Worm (Caenorhabditis elegans) whole organism, L4 larva: ENCODE results near the gene F34D10.4.

Experiments
- D1046.2 ChIP-seq: fragments of 200-800 bp; sonication (Bioruptor generic); IDR thresholded peaks from 2 replicates; pipeline ENCODE4 v1.3.6; 2022; ENCODE audit warnings: missing genetic modification characterization, missing compliant biosample characterization
- F37D6.2 ChIP-seq: sonication (generic microtip); optimal IDR thresholded peaks from 2 replicates; lab custom pipeline; 2016; ENCODE audit warnings: mild to moderate bottlenecking, missing genetic modification characterization, missing compliant biosample characterization
- F49E8.2 ChIP-seq: sonication (generic microtip); optimal IDR thresholded peaks from 2 replicates; lab custom pipeline; 2016; ENCODE audit warnings: missing compliant biosample characterization, mild to moderate bottlenecking, missing genetic modification characterization, borderline replicate concordance
- R02D3.7 ChIP-seq: fragments of 150-350 bp; sonication (generic microtip); optimal IDR thresholded peaks from 3 replicates; lab custom pipeline; 2014; ENCODE audit warnings: missing biosample characterization, missing genetic modification characterization
- Y105C5A.15 ChIP-seq: fragments of 200-800 bp; sonication (Bioruptor generic); IDR thresholded peaks from 2 replicates; pipeline ENCODE4 v1.3.6; 2022; ENCODE audit warnings: missing genetic modification characterization, missing compliant biosample characterization
- Y5F2A.4 ChIP-seq: fragments of 200-800 bp; sonication (Bioruptor generic); optimal IDR thresholded peaks from 2 replicates; lab custom pipeline; 2018; ENCODE audit warnings: mild to moderate bottlenecking, missing genetic modification characterization, missing compliant biosample characterization
- ZK337.2 ChIP-seq: fragments of 200-800 bp; sonication (Bioruptor generic); IDR thresholded peaks from 2 replicates; pipeline ENCODE4 v1.3.6; 2022; ENCODE audit warnings: missing genetic modification reagents, missing genetic modification characterization, missing compliant biosample characterization
- aha-1 ChIP-seq: fragments of 150-350 bp; peaks from one replicate; lab custom pipeline; 2014; ENCODE audit warnings: missing biosample characterization, missing genetic modification characterization
- arid-1 ChIP-seq: fragments of 200-800 bp; sonication (Bioruptor generic); conservative IDR thresholded peaks from 2 replicates; pipeline ENCODE4 v1.3.6; 2022; ENCODE audit warnings: missing genetic modification reagents, missing genetic modification characterization, missing compliant biosample characterization
- attf-4 ChIP-seq: sonication (generic microtip); optimal IDR thresholded peaks from 3 replicates; lab custom pipeline; 2017; ENCODE audit warnings: missing biosample characterization, missing genetic modification characterization
- ceh-62 ChIP-seq: sonication (generic microtip); optimal IDR thresholded peaks from 2 replicates; lab custom pipeline; 2017; ENCODE audit warnings: missing biosample characterization, missing genetic modification characterization
- ceh-82 ChIP-seq: sonication (generic microtip); optimal IDR thresholded peaks from 2 replicates; lab custom pipeline; 2017; ENCODE audit warnings: missing biosample characterization, missing genetic modification characterization
- ces-1 ChIP-seq: fragments of 150-350 bp; sonication (generic microtip); optimal IDR thresholded peaks from 4 replicates; lab custom pipeline; 2014; ENCODE audit warnings: missing biosample characterization, missing genetic modification reagents, missing genetic modification characterization
- cey-2 ChIP-seq: sonication (generic microtip); optimal IDR thresholded peaks from 3 replicates; lab custom pipeline; 2017; ENCODE audit warnings: missing genetic modification characterization, mild to moderate bottlenecking, missing compliant biosample characterization, antibody characterized with exemption, borderline replicate concordance; ENCODE audit not compliant: insufficient read depth
- daf-16 ChIP-seq, 3 experiments: sonication (generic microtip); optimal IDR thresholded peaks; 2 replicates each; lab custom pipeline; 2016 to 2017; ENCODE audit warnings: missing genetic modification characterization in 3 of 3, missing genetic modification reagents in 3 of 3, mild to moderate bottlenecking in 2 of 3, missing compliant biosample characterization in 2 of 3, missing biosample characterization in 1 of 3, moderate library complexity in 1 of 3
- dmd-6 ChIP-seq: fragments of 200-800 bp; sonication (Bioruptor generic); IDR thresholded peaks from 2 replicates; pipeline ENCODE4 v1.3.6; 2022; ENCODE audit warnings: missing genetic modification reagents, missing genetic modification characterization, missing compliant biosample characterization
- dpl-1 ChIP-seq: fragments of 150-350 bp; optimal IDR thresholded peaks from 2 replicates; lab custom pipeline; 2014; ENCODE audit warnings: missing biosample characterization, missing genetic modification reagents, missing genetic modification characterization
- dve-1 ChIP-seq: sonication (generic microtip); optimal IDR thresholded peaks from 2 replicates; lab custom pipeline; 2017; ENCODE audit warnings: antibody characterized with exemption, mild to moderate bottlenecking, missing genetic modification characterization, missing compliant biosample characterization; ENCODE audit not compliant: insufficient read depth
- gei-8 ChIP-seq: fragments of 200-800 bp; sonication (Bioruptor generic); optimal IDR thresholded peaks from 2 replicates; lab custom pipeline; 2018; ENCODE audit warnings: mild to moderate bottlenecking, missing genetic modification characterization, missing compliant biosample characterization
- hif-1 ChIP-seq, 2 experiments: sonication (generic microtip); optimal IDR thresholded peaks; 2 replicates each; lab custom pipeline; 2016 to 2017; ENCODE audit warnings: missing compliant biosample characterization in 2 of 2, missing genetic modification characterization in 2 of 2, missing genetic modification reagents in 2 of 2, missing genotype in 2 of 2, mild to moderate bottlenecking in 1 of 2
- hlh-11 ChIP-seq: fragments of 200-800 bp; sonication (Bioruptor generic); optimal IDR thresholded peaks from 2 replicates; lab custom pipeline; 2018; ENCODE audit warnings: mild to moderate bottlenecking, missing genetic modification characterization, missing compliant biosample characterization
- hlh-30 ChIP-seq: sonication (generic microtip); optimal IDR thresholded peaks from 2 replicates; lab custom pipeline; 2017; ENCODE audit warnings: antibody characterized with exemption, mild to moderate bottlenecking, missing genetic modification characterization, missing compliant biosample characterization; ENCODE audit not compliant: insufficient read depth
- jun-1 ChIP-seq: fragments of 150-350 bp; optimal IDR thresholded peaks from 2 replicates; lab custom pipeline; 2014; ENCODE audit warnings: missing biosample characterization, missing genetic modification reagents, missing genetic modification characterization
- lin-13 ChIP-seq: fragments of 150-350 bp; optimal IDR thresholded peaks from 2 replicates; lab custom pipeline; 2014; ENCODE audit warnings: missing biosample characterization, missing genetic modification reagents, missing genetic modification characterization
- lin-15B ChIP-seq: fragments of 150-350 bp; sonication (generic microtip); optimal IDR thresholded peaks from 3 replicates; lab custom pipeline; 2014; ENCODE audit warnings: missing biosample characterization, missing genetic modification characterization
- lin-39 ChIP-seq: fragments of 150-350 bp; optimal IDR thresholded peaks from 2 replicates; lab custom pipeline; 2014; ENCODE audit warnings: missing biosample characterization, missing genetic modification reagents, missing genetic modification characterization
- lir-3 ChIP-seq: sonication (generic microtip); optimal IDR thresholded peaks from 2 replicates; lab custom pipeline; 2016; ENCODE audit warnings: mild to moderate bottlenecking, missing genetic modification characterization, missing compliant biosample characterization
- madf-5 ChIP-seq, 2 experiments: fragments of 200-800 bp; sonication (Bioruptor generic); IDR thresholded peaks; 2 replicates each; pipeline ENCODE4 v1.3.6; 2022; ENCODE audit warnings: missing compliant biosample characterization in 2 of 2, missing genetic modification characterization in 2 of 2
- madf-9 ChIP-seq: fragments of 200-800 bp; sonication (Bioruptor generic); conservative IDR thresholded peaks from 2 replicates; pipeline ENCODE4 v1.3.6; 2022; ENCODE audit warnings: missing genetic modification reagents, missing genetic modification characterization, missing compliant biosample characterization
- mdl-1 ChIP-seq, 2 experiments: fragments of 150-350 bp in 1 of 2; sonication (generic microtip) in 1 of 2; optimal IDR thresholded peaks; 2 replicates each; lab custom pipeline; 2014 to 2017; ENCODE audit warnings: missing biosample characterization in 2 of 2, missing genetic modification characterization in 2 of 2
- mxl-3 ChIP-seq: fragments of 200-800 bp; sonication (Bioruptor generic); optimal IDR thresholded peaks from 2 replicates; lab custom pipeline; 2018; ENCODE audit warnings: mild to moderate bottlenecking, missing genetic modification characterization, missing compliant biosample characterization
- nhr-102 ChIP-seq: sonication (generic microtip); optimal IDR thresholded peaks from 2 replicates; lab custom pipeline; 2016; ENCODE audit warnings: mild to moderate bottlenecking, missing genetic modification characterization, moderate library complexity, missing compliant biosample characterization
- nhr-28 ChIP-seq: fragments of 150-350 bp; optimal IDR thresholded peaks from 2 replicates; lab custom pipeline; 2014; ENCODE audit warnings: missing biosample characterization, missing genetic modification characterization
- nhr-42 ChIP-seq: fragments of 200-800 bp; sonication (Bioruptor generic); IDR thresholded peaks from 2 replicates; pipeline ENCODE4 v1.3.6; 2022; ENCODE audit warnings: missing genetic modification characterization, missing compliant biosample characterization
- nhr-77 ChIP-seq: fragments of 150-350 bp; optimal IDR thresholded peaks from 2 replicates; lab custom pipeline; 2014; ENCODE audit warnings: missing biosample characterization, missing genetic modification characterization
- pqm-1 ChIP-seq: sonication (generic microtip); optimal IDR thresholded peaks from 2 replicates; lab custom pipeline; 2017; ENCODE audit warnings: missing biosample characterization, missing genetic modification characterization
- set-16 ChIP-seq: fragments of 200-800 bp; sonication (Bioruptor generic); IDR thresholded peaks from 2 replicates; pipeline ENCODE4 v1.3.6; 2022; ENCODE audit warnings: missing genetic modification reagents, missing genetic modification characterization, missing compliant biosample characterization
- snpc-1.2 ChIP-seq: fragments of 200-800 bp; sonication (Bioruptor generic); IDR thresholded peaks from 2 replicates; pipeline ENCODE4 v1.3.6; 2022; ENCODE audit warnings: missing genetic modification reagents, missing genetic modification characterization, missing compliant biosample characterization
- spr-3 ChIP-seq: fragments of 200-800 bp; sonication (Bioruptor generic); optimal IDR thresholded peaks from 2 replicates; lab custom pipeline; 2018; ENCODE audit warnings: mild to moderate bottlenecking, missing genetic modification characterization, missing compliant biosample characterization
- zfp-2 ChIP-seq: sonication (generic microtip); optimal IDR thresholded peaks from 2 replicates; lab custom pipeline; 2016; ENCODE audit warnings: mild to moderate bottlenecking, missing genetic modification characterization, missing compliant biosample characterization
- zfp-3 ChIP-seq: fragments of 200-800 bp; sonication (Bioruptor generic); conservative IDR thresholded peaks from 2 replicates; pipeline ENCODE4 v1.3.6; 2022; ENCODE audit warnings: missing genetic modification reagents, missing genetic modification characterization, missing compliant biosample characterization
- ztf-7 ChIP-seq: fragments of 150-350 bp; optimal IDR thresholded peaks from 2 replicates; lab custom pipeline; 2014; ENCODE audit warnings: missing biosample characterization, missing genetic modification characterization

Gene F34D10.4

DNA sequence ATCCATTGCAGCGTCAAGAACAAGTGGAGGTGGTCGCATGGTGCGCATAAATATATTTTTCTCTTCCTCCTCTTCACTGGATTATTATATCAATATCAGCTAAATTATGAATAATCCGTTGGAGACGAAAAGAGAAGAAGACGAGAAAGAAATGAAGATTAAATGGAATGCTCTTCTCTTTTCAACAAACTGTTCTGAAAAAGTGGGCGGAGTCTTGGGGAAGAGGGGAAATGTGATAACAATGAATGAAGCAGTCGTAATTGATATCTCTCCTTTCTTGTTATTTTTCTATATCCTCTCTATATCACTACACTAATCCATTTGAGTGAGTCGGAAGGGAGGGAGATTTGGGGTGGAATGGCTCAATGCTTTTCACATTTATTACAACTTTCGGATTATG, 22.9 kb downstream of the F34D10.4 start, which contains the start of gene arcp-1:
Gene arcp-1 (minus strand): TSS at position 101 of the 400 bp plus-strand sequence.
- TF ChIP-seq dve-1 (tag; lab: Kevin White, UChicago) (no peak), ces-1 (no peak), ztf-7 (tag; lab: Kevin White, UChicago) (no peak), aha-1 (tag; lab: Kevin White, UChicago) (peak; percentile 57)

DNA sequence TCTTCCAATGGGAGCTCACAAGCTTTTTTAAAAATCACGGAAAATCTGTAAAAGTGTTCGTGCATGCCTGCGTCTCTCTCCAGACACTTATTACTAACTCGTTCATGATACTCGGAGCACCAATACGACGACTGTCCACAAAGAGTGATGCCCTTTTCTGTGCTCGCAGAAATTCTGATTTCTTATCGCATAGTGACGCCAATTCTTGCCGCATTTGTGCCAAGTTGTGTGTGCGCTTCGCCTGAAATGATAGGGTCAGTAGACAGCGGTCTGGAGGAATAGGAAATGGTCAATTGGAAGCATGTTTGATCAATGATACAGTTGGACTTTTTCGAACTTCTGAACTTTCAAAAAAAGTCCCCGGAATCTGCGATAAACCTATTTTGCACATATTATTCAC, 27.6 kb downstream of the F34D10.4 start:
- TF ChIP-seq hif-1 (tag; optimal IDR thresholded peaks at IDR 0.05; lab: Kevin White, UChicago) (no peak), nhr-28 (peak; percentile 77), arid-1 (no peak), jun-1 (tag; lab: Kevin White, UChicago) (no peak), zfp-3 (no peak), lin-13 (GFP tag; lab: Kevin White, UChicago) (no peak), nhr-77 (tag; lab: Kevin White, UChicago) (peak; percentile 43), pqm-1 (peak; percentile 77), hlh-30 (peak; percentile 11), hlh-11 (tag; lab: Kevin White, UChicago) (peak; percentile 72), daf-16 (GFP tag; optimal IDR thresholded peaks at IDR 0.05; lab: Kevin White, UChicago) (no peak), daf-16 (tag; optimal IDR thresholded peaks at IDR 0.05; lab: Kevin White, UChicago) (peak; percentile 9), nhr-102 (tag; lab: Kevin White, UChicago) (no peak), mxl-3 (GFP tag; lab: Kevin White, UChicago) (peak; percentile 15), dmd-6 (GFP tag; lab: Robert Waterston, UW) (peak; percentile 63), cey-2 (tag; lab: Kevin White, UChicago) (no peak), F49E8.2 (no peak), madf-5 (GFP tag; IDR thresholded peaks at IDR 0.05; lab: Robert Waterston, UW) (no peak), spr-3 (GFP tag; lab: Kevin White, UChicago) (no peak), R02D3.7 (no peak), set-16 (GFP tag; lab: Robert Waterston, UW) (no peak), lin-39 (no peak), nhr-42 (GFP tag; lab: Robert Waterston, UW) (no peak), snpc-1.2 (GFP tag; lab: Robert Waterston, UW) (no peak)

DNA sequence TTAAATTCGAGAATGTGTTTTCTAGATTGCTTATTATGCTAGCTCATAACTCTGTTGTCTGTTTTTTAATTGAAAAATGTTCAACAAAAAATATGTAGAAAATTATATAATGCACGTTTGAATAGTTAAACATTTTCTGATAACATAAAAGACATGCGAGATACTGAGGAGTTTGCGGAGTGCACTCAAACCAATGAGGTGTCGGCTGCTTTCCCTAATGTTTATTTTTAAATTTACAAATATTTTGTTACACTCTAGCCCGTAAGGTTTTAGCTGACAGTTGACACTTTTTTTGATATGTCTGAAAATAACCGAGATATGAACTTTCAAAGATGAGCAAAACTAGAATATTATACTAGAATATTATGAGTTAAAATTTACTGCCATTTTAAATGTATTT, 28.2 kb downstream of the F34D10.4 start:
- TF ChIP-seq daf-16 (GFP tag; optimal IDR thresholded peaks at IDR 0.05; lab: Kevin White, UChicago) (no peak), daf-16 (tag; optimal IDR thresholded peaks at IDR 0.05; lab: Kevin White, UChicago) (peak; percentile 10), zfp-2 (no peak), zfp-3 (no peak), ceh-62 (tag; lab: Kevin White, UChicago) (no peak), cey-2 (tag; lab: Kevin White, UChicago) (no peak), mdl-1 (tag; optimal IDR thresholded peaks at IDR 0.05; lab: Kevin White, UChicago) (no peak), dve-1 (tag; lab: Kevin White, UChicago) (peak; percentile 40)

DNA sequence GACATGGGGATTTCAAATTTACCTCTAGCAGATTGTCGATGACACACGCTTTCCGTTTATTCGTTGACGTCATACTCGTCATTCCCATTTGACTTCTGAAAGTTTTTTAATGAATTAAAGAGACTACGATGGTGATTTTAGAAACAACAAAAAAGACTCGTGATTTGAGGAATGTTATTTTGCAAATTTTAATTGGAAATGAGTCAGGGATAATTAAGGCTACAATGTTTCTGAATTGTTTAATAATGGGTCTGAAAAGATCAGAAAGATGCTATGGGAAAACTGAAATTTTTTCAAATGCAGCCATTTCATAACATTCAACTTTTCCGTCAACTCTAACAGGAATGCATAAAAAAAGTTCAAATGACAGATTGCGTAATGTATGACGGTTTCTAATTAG, 29.1 kb downstream of the F34D10.4 start, which contains the start of gene C44F1.1:
Gene C44F1.1 (minus strand): TSS at position 101 of the 400 bp plus-strand sequence.
- TF ChIP-seq madf-9 (GFP tag; lab: Robert Waterston, UW): no peak
- TF ChIP-seq aha-1 (tag; lab: Kevin White, UChicago): peak; percentile 10
- no peak for TF ChIP-seq dpl-1 (GFP tag; lab: Kevin White, UChicago)

DNA sequence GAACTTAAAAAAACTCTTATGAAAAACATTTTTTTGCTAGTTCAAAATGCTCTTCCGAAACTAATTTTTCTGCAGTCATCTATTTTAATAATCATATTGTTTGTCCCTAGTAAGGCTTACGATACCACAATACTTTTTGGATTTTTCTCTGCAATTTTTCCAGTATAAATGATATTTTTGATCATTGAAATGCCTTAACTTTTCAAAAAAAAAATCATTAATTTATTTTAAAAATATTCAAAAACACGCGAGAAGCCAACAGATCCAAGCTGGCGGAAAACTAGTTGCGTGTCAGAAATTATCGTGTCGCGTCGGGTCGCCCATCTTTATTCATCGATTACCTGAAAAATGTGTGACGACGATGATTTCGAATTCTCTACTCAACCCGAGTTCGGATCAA, 31.8 kb downstream of the F34D10.4 start, which contains the start of gene gmeb-3:
Gene gmeb-3 (plus strand): TSS at position 301 of the 400 bp plus-strand sequence.
- TF ChIP-seq ZK337.2 (GFP tag; lab: Robert Waterston, UW) (no peak), arid-1 (no peak), gei-8 (GFP tag; lab: Kevin White, UChicago) (no peak), aha-1 (tag; lab: Kevin White, UChicago) (no peak), F37D6.2 (tag; lab: Kevin White, UChicago) (no peak), lir-3 (tag; lab: Kevin White, UChicago) (no peak), ceh-82 (tag; lab: Kevin White, UChicago) (no peak), Y105C5A.15 (GFP tag; lab: Robert Waterston, UW) (no peak), attf-4 (no peak), Y5F2A.4 (GFP tag; lab: Kevin White, UChicago) (no peak), lin-15B (no peak), D1046.2 (no peak)
